Fruit fly (Drosophila melanogaster): Measurements from ENCODE around the gene CG9609.

dm6 chrX:16815168-16815567 is 28.4 kb upstream of the CG9609 start:
- TF ChIP-seq EcR (GFP tag; optimal IDR thresholded peaks at IDR 0.05), result no peak
- TF ChIP-seq CG8478 (optimal IDR thresholded peaks at IDR 0.05), result no peak

Data from whole organism.